Worm (Caenorhabditis elegans) whole organism, L1 larva: ENCODE measurements around the gene C34F6.5.

ENCODE experiments used
- C34B4.2 ChIP-seq: sonication (generic microtip); optimal IDR thresholded peaks from 2 replicates; lab custom pipeline; 2017; ENCODE audit warnings: mild to moderate bottlenecking, missing genetic modification characterization, missing compliant biosample characterization
- F16B12.6 ChIP-seq: fragments of 150-350 bp; optimal IDR thresholded peaks from 2 replicates; lab custom pipeline; 2014; ENCODE audit warnings: missing biosample characterization, missing genetic modification characterization
- alr-1 ChIP-seq: fragments of 200-800 bp; sonication (Bioruptor generic); optimal IDR thresholded peaks from 2 replicates; lab custom pipeline; 2018; ENCODE audit warnings: borderline replicate concordance, mild to moderate bottlenecking, missing genetic modification characterization, missing compliant biosample characterization
- aly-2 ChIP-seq: fragments of 150-350 bp; optimal IDR thresholded peaks from 2 replicates; lab custom pipeline; 2014; ENCODE audit warnings: missing biosample characterization, missing genetic modification characterization
- ama-1 ChIP-seq: fragments of 150-350 bp; optimal IDR thresholded peaks from 2 replicates; lab custom pipeline; 2014
- blmp-1 ChIP-seq: fragments of 150-350 bp; optimal IDR thresholded peaks from 2 replicates; lab custom pipeline; 2014; ENCODE audit warnings: missing biosample characterization, missing genetic modification characterization
- ceh-63 ChIP-seq: fragments of 200-800 bp; sonication (Bioruptor generic); optimal IDR thresholded peaks from 2 replicates; lab custom pipeline; 2018; ENCODE audit warnings: mild to moderate bottlenecking, missing genetic modification characterization, missing compliant biosample characterization
- ceh-8 ChIP-seq: fragments of 200-800 bp; sonication (Bioruptor generic); optimal IDR thresholded peaks from 2 replicates; lab custom pipeline; 2018; ENCODE audit warnings: mild to moderate bottlenecking, missing genetic modification characterization, moderate library complexity, missing compliant biosample characterization
- ceh-82 ChIP-seq, 3 experiments: fragments of 150-350 bp in 1 of 3; sonication (generic microtip) in 2 of 3; optimal IDR thresholded peaks; 2 replicates each; lab custom pipeline; 2014 to 2017; ENCODE audit warnings: missing biosample characterization in 3 of 3, missing genetic modification characterization in 3 of 3
- ceh-88 ChIP-seq: fragments of 200-800 bp; sonication (Bioruptor generic); IDR thresholded peaks from 2 replicates; pipeline ENCODE4 v1.3.6; 2022; ENCODE audit warnings: missing genetic modification characterization, missing compliant biosample characterization
- efl-1 ChIP-seq, 4 experiments: fragments of 150-350 bp; optimal IDR thresholded peaks in 3 of 4; peaks in 1 of 4; 1 replicate in 1 of 4; 2 replicates in 3 of 4; lab custom pipeline; 2014; ENCODE audit warnings: missing biosample characterization in 2 of 4, missing genetic modification characterization in 2 of 4, missing genetic modification reagents in 2 of 4
- egl-13 ChIP-seq: sonication (generic microtip); optimal IDR thresholded peaks from 2 replicates; lab custom pipeline; 2016; ENCODE audit warnings: missing genotype, missing genetic modification reagents, missing genetic modification characterization, missing compliant biosample characterization
- elt-3 ChIP-seq, 6 experiments: fragments of 150-350 bp in 1 of 6; sonication (generic microtip); optimal IDR thresholded peaks; 2 replicates each; lab custom pipeline; 2017 to 2018; ENCODE audit warnings: missing biosample characterization in 6 of 6, missing genetic modification characterization in 6 of 6, inconsistent platforms in 1 of 6
- ets-5 ChIP-seq: fragments of 200-800 bp; sonication (Bioruptor generic); IDR thresholded peaks from 2 replicates; pipeline ENCODE4 v1.3.6; 2022; ENCODE audit warnings: missing genetic modification characterization, missing compliant biosample characterization
- fkh-8 ChIP-seq: sonication (generic microtip); optimal IDR thresholded peaks from 2 replicates; lab custom pipeline; 2016; ENCODE audit warnings: mild to moderate bottlenecking, missing genetic modification characterization, missing compliant biosample characterization
- grh-1 ChIP-seq: fragments of 200-800 bp; sonication (Bioruptor generic); IDR thresholded peaks from 2 replicates; pipeline ENCODE4 v1.3.6; 2022; ENCODE audit warnings: missing genetic modification reagents, missing genetic modification characterization, missing compliant biosample characterization
- jun-1 ChIP-seq: fragments of 150-350 bp; optimal IDR thresholded peaks from 2 replicates; lab custom pipeline; 2014; ENCODE audit warnings: missing biosample characterization, missing genetic modification reagents, missing genetic modification characterization
- lin-13 ChIP-seq: fragments of 150-350 bp; optimal IDR thresholded peaks from 2 replicates; lab custom pipeline; 2014; ENCODE audit warnings: missing biosample characterization, missing genetic modification reagents, missing genetic modification characterization
- lin-14 ChIP-seq: fragments of 200-800 bp; sonication (Bioruptor generic); optimal IDR thresholded peaks from 2 replicates; lab custom pipeline; 2018; ENCODE audit warnings: mild to moderate bottlenecking, missing genetic modification characterization, moderate library complexity, missing compliant biosample characterization
- lin-39 ChIP-seq: fragments of 150-350 bp; optimal IDR thresholded peaks from 2 replicates; lab custom pipeline; 2014; ENCODE audit warnings: missing biosample characterization, missing genetic modification reagents, missing genetic modification characterization
- lir-3 ChIP-seq: sonication (generic microtip); optimal IDR thresholded peaks from 2 replicates; lab custom pipeline; 2016; ENCODE audit warnings: mild to moderate bottlenecking, missing genetic modification characterization, moderate library complexity, missing compliant biosample characterization; ENCODE audit not compliant: poor library complexity
- lsy-2 ChIP-seq, 2 experiments: fragments of 150-350 bp; optimal IDR thresholded peaks; 2 replicates each; lab custom pipeline; 2014; ENCODE audit warnings: missing biosample characterization in 2 of 2, missing genetic modification characterization in 2 of 2
- mab-9 ChIP-seq: fragments of 200-800 bp; sonication (Bioruptor generic); IDR thresholded peaks from 2 replicates; pipeline ENCODE4 v1.3.6; 2022; ENCODE audit warnings: missing genetic modification reagents, missing genetic modification characterization, missing compliant biosample characterization
- mdl-1 ChIP-seq, 2 experiments: fragments of 150-350 bp; optimal IDR thresholded peaks; 2 replicates each; lab custom pipeline; 2014 to 2017; ENCODE audit warnings: missing biosample characterization in 2 of 2, missing genetic modification characterization in 2 of 2, inconsistent platforms in 1 of 2
- mef-2 ChIP-seq: fragments of 150-350 bp; optimal IDR thresholded peaks from 2 replicates; lab custom pipeline; 2014; ENCODE audit warnings: missing biosample characterization, missing genetic modification characterization
- nhr-11 ChIP-seq: fragments of 150-350 bp; optimal IDR thresholded peaks from 2 replicates; lab custom pipeline; 2014; ENCODE audit warnings: missing biosample characterization, missing genetic modification characterization
- nhr-20 ChIP-seq: sonication (generic microtip); optimal IDR thresholded peaks from 2 replicates; lab custom pipeline; 2016; ENCODE audit warnings: mild to moderate bottlenecking, missing genetic modification characterization, missing compliant biosample characterization
- nhr-47 ChIP-seq: sonication (generic microtip); optimal IDR thresholded peaks from 2 replicates; lab custom pipeline; 2016; ENCODE audit warnings: mild to moderate bottlenecking, missing genetic modification characterization, moderate library complexity, missing compliant biosample characterization
- nhr-71 ChIP-seq: sonication (generic microtip); optimal IDR thresholded peaks from 2 replicates; lab custom pipeline; 2016; ENCODE audit warnings: mild to moderate bottlenecking, missing genetic modification characterization, moderate library complexity, missing compliant biosample characterization
- nhr-76 ChIP-seq: sonication (generic microtip); optimal IDR thresholded peaks from 2 replicates; lab custom pipeline; 2017; ENCODE audit warnings: missing biosample characterization, missing genetic modification characterization
- nhr-85 ChIP-seq: sonication (generic microtip); peaks from one replicate; lab custom pipeline; 2016; ENCODE audit warnings: missing genetic modification characterization, inconsistent platforms, missing compliant biosample characterization
- snpc-4 ChIP-seq: fragments of 150-350 bp; optimal IDR thresholded peaks from 2 replicates; lab custom pipeline; 2014; ENCODE audit warnings: missing biosample characterization, missing genetic modification characterization
- snu-23 ChIP-seq: sonication (generic microtip); optimal IDR thresholded peaks from 2 replicates; lab custom pipeline; 2016; ENCODE audit warnings: missing genetic modification characterization, missing compliant biosample characterization
- sox-4 ChIP-seq: sonication (generic microtip); optimal IDR thresholded peaks from 2 replicates; lab custom pipeline; 2016; ENCODE audit warnings: missing genetic modification characterization, missing compliant biosample characterization
- sup-37 ChIP-seq: fragments of 200-800 bp; sonication (Bioruptor generic); optimal IDR thresholded peaks from 2 replicates; lab custom pipeline; 2018; ENCODE audit warnings: mild to moderate bottlenecking, missing genetic modification characterization, missing compliant biosample characterization
- swsn-7 ChIP-seq: sonication (generic microtip); optimal IDR thresholded peaks from 2 replicates; lab custom pipeline; 2016; ENCODE audit warnings: missing genetic modification characterization, missing compliant biosample characterization
- unc-62 ChIP-seq: fragments of 150-350 bp; optimal IDR thresholded peaks from 2 replicates; lab custom pipeline; 2014; ENCODE audit warnings: missing biosample characterization, missing genetic modification reagents, missing genetic modification characterization
- unc-86 ChIP-seq: sonication (generic microtip); optimal IDR thresholded peaks from 2 replicates; lab custom pipeline; 2016; ENCODE audit warnings: missing genetic modification characterization, missing compliant biosample characterization
- unc-98 ChIP-seq: fragments of 200-800 bp; sonication (Bioruptor generic); IDR thresholded peaks from 2 replicates; pipeline ENCODE4 v1.3.6; 2022; ENCODE audit warnings: missing genetic modification characterization, missing compliant biosample characterization
- zag-1 ChIP-seq: fragments of 150-350 bp; optimal IDR thresholded peaks from 2 replicates; lab custom pipeline; 2014; ENCODE audit warnings: missing biosample characterization, missing genetic modification characterization
- zip-4 ChIP-seq: fragments of 200-800 bp; sonication (Bioruptor generic); optimal IDR thresholded peaks from 2 replicates; lab custom pipeline; 2018; ENCODE audit warnings: mild to moderate bottlenecking, missing genetic modification characterization, moderate library complexity, missing compliant biosample characterization
- ztf-11 ChIP-seq, 2 experiments: sonication (generic microtip); optimal IDR thresholded peaks; 2 replicates each; lab custom pipeline; 2016 to 2017; ENCODE audit warnings: missing genetic modification characterization in 2 of 2, missing biosample characterization in 1 of 2, missing compliant biosample characterization in 1 of 2
- ztf-4 ChIP-seq: fragments of 150-350 bp; optimal IDR thresholded peaks from 2 replicates; lab custom pipeline; 2014; ENCODE audit warnings: missing biosample characterization, missing genetic modification characterization

Gene C34F6.5

DNA sequence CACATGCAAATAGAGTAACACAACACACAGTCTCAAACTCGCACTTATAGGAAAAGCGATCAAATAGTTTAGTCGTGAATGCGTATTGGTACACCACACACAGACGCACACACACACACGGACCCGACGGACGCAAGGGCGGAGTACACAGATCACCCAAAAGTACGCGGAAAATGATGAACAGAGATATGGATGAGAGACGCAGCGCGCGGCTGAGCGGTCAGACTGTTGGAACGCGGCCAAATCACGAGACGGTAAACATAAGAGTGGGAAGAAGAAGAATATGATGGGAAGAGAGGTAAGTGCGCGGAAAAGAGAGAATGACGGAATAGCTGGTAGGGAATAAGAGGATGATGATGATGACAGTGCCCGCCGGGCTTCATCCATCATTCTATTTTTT lies 39.4 kb upstream of the C34F6.5 start:
- peak; percentile 78 for TF ChIP-seq blmp-1 (tag; lab: Kevin White, UChicago)
- no peak for TF ChIP-seq nhr-11
- peak; percentile 48 for TF ChIP-seq nhr-71 (tag; lab: Kevin White, UChicago)
- TF ChIP-seq nhr-47, result peak; percentile 19
- TF ChIP-seq alr-1 (tag; lab: Kevin White, UChicago), result no peak
- peak; percentile 41 for TF ChIP-seq lin-14 (GFP tag; lab: Kevin White, UChicago)
- TF ChIP-seq fkh-8, result no peak
- peak; percentile 21 for TF ChIP-seq nhr-20 (tag; lab: Kevin White, UChicago)
- TF ChIP-seq nhr-85 (tag; lab: Kevin White, UChicago), result peak; percentile 61
- no peak for TF ChIP-seq lin-39 (tag; lab: Kevin White, UChicago)
- TF ChIP-seq ztf-4 (tag; lab: Kevin White, UChicago), result peak; percentile 11
- peak; percentile 3 for TF ChIP-seq snu-23 (GFP tag; lab: Kevin White, UChicago)

DNA sequence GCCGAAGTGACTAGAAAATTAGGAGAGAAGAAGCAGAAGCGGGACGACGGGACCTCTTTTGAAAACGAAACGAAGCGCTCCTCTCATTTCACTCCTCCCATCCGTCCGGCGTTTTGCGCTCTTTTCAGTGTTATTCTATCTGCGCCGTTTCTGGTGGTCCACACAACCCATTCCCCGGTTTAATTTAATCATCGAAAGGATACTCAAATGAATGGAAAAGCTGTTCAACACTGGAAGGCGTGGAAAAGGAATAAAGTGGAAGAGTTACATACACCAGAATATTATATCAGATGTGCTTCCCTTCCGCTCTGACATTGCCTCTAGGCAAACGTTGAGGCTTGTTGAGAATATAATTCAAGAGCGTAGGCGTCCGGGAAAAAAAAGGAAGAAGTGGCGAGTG lies 36.4 kb upstream of the C34F6.5 start:
- TF ChIP-seq mdl-1 (tag; optimal IDR thresholded peaks at IDR 0.05; lab: Kevin White, UChicago) (no peak), lin-14 (GFP tag; lab: Kevin White, UChicago) (peak; percentile 33), sox-4 (tag; lab: Kevin White, UChicago) (no peak), ceh-82 (tag; optimal IDR thresholded peaks at IDR 0.05; lab: Kevin White, UChicago) (no peak), unc-86 (tag; lab: Kevin White, UChicago) (peak; percentile 18), zip-4 (GFP tag; lab: Kevin White, UChicago) (no peak), alr-1 (tag; lab: Kevin White, UChicago) (no peak)

DNA sequence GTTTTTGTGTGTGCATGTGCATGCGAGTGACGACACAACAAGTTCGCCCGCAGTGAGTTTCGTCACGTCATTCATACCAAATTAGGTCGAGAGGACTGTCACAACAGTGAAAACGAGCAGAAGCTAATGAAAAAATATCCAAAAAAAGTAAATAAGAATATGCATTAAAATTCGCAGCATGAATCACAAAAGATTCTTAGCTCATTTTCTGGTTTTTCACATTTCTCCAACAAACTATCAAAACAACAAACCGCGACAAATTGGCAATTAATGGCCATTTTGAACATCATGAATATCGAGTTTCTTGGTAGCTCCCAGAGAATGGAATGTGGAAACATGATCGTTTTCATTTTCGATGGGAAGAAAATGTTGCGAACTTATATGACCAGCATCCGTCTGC lies 34.9 kb upstream of the C34F6.5 start:
- TF ChIP-seq jun-1 (tag; lab: Kevin White, UChicago) (no peak), C34B4.2 (tag; lab: Kevin White, UChicago) (no peak), unc-98 (no peak), nhr-85 (tag; lab: Kevin White, UChicago) (no peak), grh-1 (GFP tag; lab: Robert Waterston, UW) (no peak), snpc-4 (tag; lab: Kevin White, UChicago) (no peak), sup-37 (GFP tag; lab: Kevin White, UChicago) (no peak), mab-9 (GFP tag; lab: Robert Waterston, UW) (no peak), ztf-11 (tag; optimal IDR thresholded peaks at IDR 0.05; lab: Kevin White, UChicago) (no peak), ama-1 (lab: Kevin White, UChicago) (no peak), sox-4 (tag; lab: Kevin White, UChicago) (no peak), unc-62 (no peak), egl-13 (tag; lab: Kevin White, UChicago) (no peak), swsn-7 (tag; lab: Kevin White, UChicago) (no peak), aly-2 (tag; lab: Kevin White, UChicago) (no peak), lin-13 (GFP tag; lab: Kevin White, UChicago) (no peak), ceh-88 (no peak), ceh-8 (GFP tag; lab: Kevin White, UChicago) (no peak), nhr-76 (tag; lab: Kevin White, UChicago) (no peak), lir-3 (tag; lab: Kevin White, UChicago) (no peak)

DNA sequence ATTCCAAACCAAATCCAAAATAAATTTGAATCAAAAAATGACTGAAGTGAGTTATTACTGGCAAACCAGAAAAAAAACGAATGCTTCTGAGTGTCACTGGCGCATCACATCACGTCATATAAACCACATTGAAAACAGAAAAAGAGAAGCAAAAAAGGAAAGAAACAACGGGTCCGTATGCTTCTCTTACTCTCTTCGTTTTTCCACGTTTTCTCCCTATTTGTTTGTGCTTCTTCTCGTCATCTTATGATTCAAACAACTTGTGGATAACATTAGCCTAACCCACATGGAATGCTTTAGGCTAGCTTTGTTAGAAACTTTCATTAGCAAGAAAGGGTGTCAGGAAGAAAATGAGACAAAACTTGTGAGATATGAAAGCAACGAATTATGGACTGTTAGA lies 32.8 kb upstream of the C34F6.5 start:
- TF ChIP-seq mab-9 (GFP tag; lab: Robert Waterston, UW) (no peak), snpc-4 (tag; lab: Kevin White, UChicago) (no peak), ceh-63 (GFP tag; lab: Kevin White, UChicago) (peak; percentile 20), F16B12.6 (no peak), lin-14 (GFP tag; lab: Kevin White, UChicago) (peak; percentile 72), unc-86 (tag; lab: Kevin White, UChicago) (peak; percentile 12), unc-98 (no peak), ets-5 (GFP tag; lab: Robert Waterston, UW) (no peak), mef-2 (tag; lab: Kevin White, UChicago) (no peak), nhr-85 (tag; lab: Kevin White, UChicago) (no peak), lsy-2 (tag; optimal IDR thresholded peaks at IDR 0.05; lab: Kevin White, UChicago) (peak in 1 of 2 experiments; percentile 26), elt-3 (tag; optimal IDR thresholded peaks at IDR 0.05; lab: Kevin White, UChicago) (no peak), zag-1 (tag; lab: Kevin White, UChicago) (no peak), efl-1 (optimal IDR thresholded peaks at IDR 0.05; lab: Kevin White, UChicago) (no peak), efl-1 (GFP tag; optimal IDR thresholded peaks at IDR 0.05 in 1 of 2; lab: Kevin White, UChicago) (peak in 1 of 2 experiments; percentile 10)
